Fruit fly (Drosophila melanogaster): Measurements from ENCODE around the gene Syt12.

DNA sequence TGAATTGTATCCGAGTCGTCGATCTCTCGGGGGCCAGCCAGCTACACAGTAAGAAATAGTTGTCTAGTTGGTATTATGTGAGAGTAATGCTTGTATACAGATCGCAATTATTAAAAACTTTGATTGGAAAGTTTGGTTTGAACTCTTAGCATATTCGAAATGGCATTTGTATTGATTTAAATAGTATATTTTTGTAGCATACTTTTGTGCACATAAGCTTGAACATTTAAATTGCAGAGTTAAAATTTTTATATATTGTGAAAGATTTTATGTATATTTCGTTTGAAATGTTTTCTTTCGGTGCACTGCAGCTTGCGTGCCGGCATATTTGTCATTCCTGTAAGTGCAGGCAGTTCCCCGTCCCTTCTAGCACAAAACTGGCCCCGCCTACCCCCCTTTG lies 46.8 kb upstream of the Syt12 start:
- TF ChIP-seq CG8478 (optimal IDR thresholded peaks at IDR 0.05): no peak
- no peak for TF ChIP-seq CTCF (optimal IDR thresholded peaks at IDR 0.05)
